Fruit fly (Drosophila melanogaster): Measurements from ENCODE around the gene CG17350.

CG17350 gene

dm6 chr2L:19413118-19413893 is 32.6 kb downstream of the CG17350 start (continued):
- peak; percentile 32 for TF ChIP-seq gem (tag; optimal IDR thresholded peaks at IDR 0.05)
- no peak for TF ChIP-seq CG10209 (GFP tag; optimal IDR thresholded peaks at IDR 0.05)
- TF ChIP-seq CG7556 (GFP tag; optimal IDR thresholded peaks at IDR 0.05) = no peak
- no peak for TF ChIP-seq CG6683 (GFP tag; optimal IDR thresholded peaks at IDR 0.05)
- TF ChIP-seq Blimp-1 (GFP tag; optimal IDR thresholded peaks at IDR 0.05) = peak; percentile 3
- no peak for TF ChIP-seq CG11247 (GFP tag; IDR thresholded peaks at IDR 0.05)
- no peak for TF ChIP-seq Oaz (GFP tag; IDR thresholded peaks at IDR 0.05)
- peak; percentile 2 for TF ChIP-seq Elba2 (GFP tag; optimal IDR thresholded peaks at IDR 0.05)
- no peak for TF ChIP-seq CG7786 (GFP tag; optimal IDR thresholded peaks at IDR 0.05)
- TF ChIP-seq dm (GFP tag; optimal IDR thresholded peaks at IDR 0.05) = no peak
- TF ChIP-seq CG33213 (GFP tag; optimal IDR thresholded peaks at IDR 0.05) = no peak
- no peak for TF ChIP-seq Deaf1 (tag; optimal IDR thresholded peaks at IDR 0.05)
- peak; percentile 15 for TF ChIP-seq Sox102F (GFP tag; optimal IDR thresholded peaks at IDR 0.05)
- TF ChIP-seq CG4328 (GFP tag; optimal IDR thresholded peaks at IDR 0.05) = no peak
- TF ChIP-seq tna (GFP tag; IDR thresholded peaks at IDR 0.05; ENCODE audit: partially characterized antibody) = no peak
- TF ChIP-seq shn (GFP tag; optimal IDR thresholded peaks at IDR 0.05) = no peak
- no peak for TF ChIP-seq gcm (GFP tag; optimal IDR thresholded peaks at IDR 0.05)
- peak; percentile 14 for TF ChIP-seq phol (tag; optimal IDR thresholded peaks at IDR 0.05)
- no peak for TF ChIP-seq CG14965 (GFP tag; optimal IDR thresholded peaks at IDR 0.05; ENCODE audit: borderline replicate concordance)
- TF ChIP-seq twi (tag; optimal IDR thresholded peaks at IDR 0.05) = peak; percentile 16
- no peak for TF ChIP-seq dati (GFP tag; IDR thresholded peaks at IDR 0.05)
- TF ChIP-seq GATAe (GFP tag; conservative IDR thresholded peaks at IDR 0.05) = no peak
- TF ChIP-seq CG15601 (tag; optimal IDR thresholded peaks at IDR 0.05) = no peak
- TF ChIP-seq pb (GFP tag; optimal IDR thresholded peaks at IDR 0.05) = no peak
- no peak for TF ChIP-seq B-H1 (GFP tag; IDR thresholded peaks at IDR 0.05)
- TF ChIP-seq Gug (GFP tag; IDR thresholded peaks at IDR 0.05) = no peak
- TF ChIP-seq bigmax (GFP tag; optimal IDR thresholded peaks at IDR 0.05) = no peak
- TF ChIP-seq z (GFP tag; IDR thresholded peaks at IDR 0.05) = no peak
- peak; percentile 13 for TF ChIP-seq CG2712 (tag; optimal IDR thresholded peaks at IDR 0.05)
- no peak for TF ChIP-seq ase (GFP tag; IDR thresholded peaks at IDR 0.05)
- no peak for TF ChIP-seq abd-A (tag; optimal IDR thresholded peaks at IDR 0.05)

dm6 chr2L:19414233-19414749 is 33.6 kb downstream of the CG17350 start:
- TF ChIP-seq cad (GFP tag; optimal IDR thresholded peaks at IDR 0.05) = no peak
- TF ChIP-seq Med (GFP tag) = peak; percentile 33
- TF ChIP-seq Trl (optimal IDR thresholded peaks at IDR 0.05) = peak; percentile 19 to 34
- TF ChIP-seq Trl (GFP tag; optimal IDR thresholded peaks at IDR 0.05) = no peak
- TF ChIP-seq CG10543 (GFP tag; optimal IDR thresholded peaks at IDR 0.05) = peak; percentile 4
- TF ChIP-seq CG2199 (GFP tag; IDR thresholded peaks at IDR 0.05) = 0 out of 3 replicates have a peak, but pooled peaks have one; percentile 19
- no peak for TF ChIP-seq D (optimal IDR thresholded peaks at IDR 0.05)
- no peak for TF ChIP-seq D (GFP tag; optimal IDR thresholded peaks at IDR 0.05)
- TF ChIP-seq CG4730 (GFP tag; IDR thresholded peaks at IDR 0.05) = no peak
- peak; percentile 17 for TF ChIP-seq Jarid2 (GFP tag; optimal IDR thresholded peaks at IDR 0.05)
- TF ChIP-seq z (GFP tag; IDR thresholded peaks at IDR 0.05) = peak; percentile 93
- TF ChIP-seq CG34224 (GFP tag; IDR thresholded peaks at IDR 0.05; ENCODE audit: partially characterized antibody) = no peak
- peak; percentile 3 for TF ChIP-seq CG17568 (GFP tag; optimal IDR thresholded peaks at IDR 0.05)
- peak; percentile 9 for TF ChIP-seq Deaf1 (tag; optimal IDR thresholded peaks at IDR 0.05)
- TF ChIP-seq CG13296 (GFP tag; optimal IDR thresholded peaks at IDR 0.05) = peak; percentile 8
- peak; percentile 11 for TF ChIP-seq CG34376 (GFP tag; optimal IDR thresholded peaks at IDR 0.05)
- no peak for TF ChIP-seq Kr (GFP tag; optimal IDR thresholded peaks at IDR 0.05)
- TF ChIP-seq CG13287 (GFP tag; IDR thresholded peaks at IDR 0.05; ENCODE audit: partially characterized antibody) = peak; percentile 20; the same call in 1 of the 2 replicates
- TF ChIP-seq cg (GFP tag; optimal IDR thresholded peaks at IDR 0.05) = peak; percentile 34
- TF ChIP-seq ci (GFP tag; IDR thresholded peaks at IDR 0.05) = no peak
- TF ChIP-seq tx (GFP tag; optimal IDR thresholded peaks at IDR 0.05) = no peak
